ENCODE assay signal across 6 fruit fly cellular contexts in genomic region chr3L:22822544-22823175, dm6.
TF ChIP-seq lines count a peak whose summit lies in the region.

No protein-coding gene starts in this region.

- no peak for TF ChIP-seq CTCF in whole organism, embryonic (GFP tag; optimal IDR thresholded peaks at IDR 0.05; lab: Kevin White, UChicago)

TF ChIP-seq in whole organism, 6 proteins besides CTCF, POLR2A, EP300 and RAD21:
- peak; percentile 85 for TF ChIP-seq Dll (optimal IDR thresholded peaks at IDR 0.05; lab: Kevin White, UChicago)
- no peak for TF ChIP-seq psq (optimal IDR thresholded peaks at IDR 0.05; lab: Kevin White, UChicago)
- peak in 1 of 2 experiments; percentile 24 for TF ChIP-seq EcR (GFP tag; optimal IDR thresholded peaks at IDR 0.05; lab: Kevin White, UChicago)

TF ChIP-seq in whole organism, adult, 20 proteins besides CTCF, POLR2A, EP300 and RAD21 (continues in another document):
- TF ChIP-seq CG33017 (tag; optimal IDR thresholded peaks at IDR 0.05; lab: Kevin White, UChicago) (peak; percentile 97), kay (GFP tag; lab: Kevin White, UChicago; ENCODE audit: borderline replicate concordance) (peak; percentile 99), cnc (optimal IDR thresholded peaks at IDR 0.05; lab: Kevin White, UChicago) (no peak), Mnt (GFP tag; optimal IDR thresholded peaks at IDR 0.05; lab: Kevin White, UChicago) (peak; percentile 76), pad (GFP tag; optimal IDR thresholded peaks at IDR 0.05; lab: Kevin White, UChicago) (peak; percentile 61), CG5204 (GFP tag; optimal IDR thresholded peaks at IDR 0.05; lab: Kevin White, UChicago) (peak; percentile 90), CG7101 (tag; optimal IDR thresholded peaks at IDR 0.05; lab: Kevin White, UChicago) (peak; percentile 73), Crg-1 (GFP tag; optimal IDR thresholded peaks at IDR 0.05; lab: Kevin White, UChicago) (peak; percentile 66), Clk (GFP tag; optimal IDR thresholded peaks at IDR 0.05; lab: Kevin White, UChicago) (peak; percentile 91), cic (GFP tag; optimal IDR thresholded peaks at IDR 0.05; lab: Kevin White, UChicago) (peak; percentile 95), Hr96 (GFP tag; optimal IDR thresholded peaks at IDR 0.05; lab: Kevin White, UChicago) (peak; percentile 91), CG1620 (GFP tag; optimal IDR thresholded peaks at IDR 0.05; lab: Kevin White, UChicago) (peak; percentile 67), CG14711 (tag; optimal IDR thresholded peaks at IDR 0.05; lab: Kevin White, UChicago) (peak; percentile 15), bab1 (GFP tag; optimal IDR thresholded peaks at IDR 0.05; lab: Kevin White, UChicago) (peak; percentile 10), CG7045 (GFP tag; optimal IDR thresholded peaks at IDR 0.05; lab: Kevin White, UChicago) (peak; percentile 97), CG12768 (GFP tag; optimal IDR thresholded peaks at IDR 0.05; lab: Kevin White, UChicago) (peak; percentile 99), tj (GFP tag; optimal IDR thresholded peaks at IDR 0.05; lab: Kevin White, UChicago) (peak; percentile 98)

TF ChIP-seq in whole organism, embryonic, 481 proteins besides CTCF, POLR2A, EP300 and RAD21 (continues in another document):
- no peak for TF ChIP-seq tgo (GFP tag; IDR thresholded peaks at IDR 0.05; lab: Robert Waterston, UW)
- peak; percentile 15 for TF ChIP-seq CG18599 (GFP tag; optimal IDR thresholded peaks at IDR 0.05; lab: Kevin White, UChicago)
- peak; percentile 82 for TF ChIP-seq Adf1 (GFP tag; IDR thresholded peaks at IDR 0.05; lab: Robert Waterston, UW)
- no peak for TF ChIP-seq CG5953 (GFP tag; IDR thresholded peaks at IDR 0.05; lab: Robert Waterston, UW)
- TF ChIP-seq chm (GFP tag; IDR thresholded peaks at IDR 0.05; lab: Robert Waterston, UW): no peak
- no peak for TF ChIP-seq Atf-2 (GFP tag; optimal IDR thresholded peaks at IDR 0.05; lab: Kevin White, UChicago)
- no peak for TF ChIP-seq CG18764 (GFP tag; optimal IDR thresholded peaks at IDR 0.05; lab: Kevin White, UChicago)
- TF ChIP-seq Dp (GFP tag; optimal IDR thresholded peaks at IDR 0.05; lab: Kevin White, UChicago): no peak
- TF ChIP-seq GATAe (GFP tag; conservative IDR thresholded peaks at IDR 0.05; lab: Robert Waterston, UW): no peak
- no peak for TF ChIP-seq CG2712 (tag; optimal IDR thresholded peaks at IDR 0.05; lab: Kevin White, UChicago)
- no peak for TF ChIP-seq hkb (optimal IDR thresholded peaks at IDR 0.05; lab: Kevin White, UChicago)
- TF ChIP-seq hkb (GFP tag; IDR thresholded peaks at IDR 0.05; lab: Robert Waterston, UW): 0 out of 2 replicates have a peak, but pooled peaks have one; percentile 16
- TF ChIP-seq CG13894 (tag; optimal IDR thresholded peaks at IDR 0.05; lab: Kevin White, UChicago): peak; percentile 30
- TF ChIP-seq ro (GFP tag; IDR thresholded peaks at IDR 0.05; lab: Robert Waterston, UW): no peak
- TF ChIP-seq cg (GFP tag; optimal IDR thresholded peaks at IDR 0.05; lab: Kevin White, UChicago): peak; percentile 86
- TF ChIP-seq CG17802 (tag; optimal IDR thresholded peaks at IDR 0.05; lab: Kevin White, UChicago): no peak
- TF ChIP-seq btn (GFP tag; optimal IDR thresholded peaks at IDR 0.05; lab: Kevin White, UChicago): no peak
- peak; percentile 25 for TF ChIP-seq CG34376 (GFP tag; optimal IDR thresholded peaks at IDR 0.05; lab: Kevin White, UChicago)
- TF ChIP-seq CG15479 (GFP tag; optimal IDR thresholded peaks at IDR 0.05; lab: Kevin White, UChicago): no peak

TF ChIP-seq in whole organism, prepupa, 60 proteins besides CTCF, POLR2A, EP300 and RAD21 (continues in another document):
- peak; percentile 68 for TF ChIP-seq CG3032 (tag; optimal IDR thresholded peaks at IDR 0.05; lab: Kevin White, UChicago)
- TF ChIP-seq Lpt (GFP tag; optimal IDR thresholded peaks at IDR 0.05; lab: Kevin White, UChicago): peak; percentile 92
- peak; percentile 68 for TF ChIP-seq fd85E (GFP tag; optimal IDR thresholded peaks at IDR 0.05; lab: Kevin White, UChicago)
- TF ChIP-seq CG34406 (GFP tag; optimal IDR thresholded peaks at IDR 0.05; lab: Kevin White, UChicago): peak; percentile 74
- peak; percentile 74 for TF ChIP-seq OdsH (GFP tag; optimal IDR thresholded peaks at IDR 0.05; lab: Kevin White, UChicago)
- TF ChIP-seq Sox14 (GFP tag; optimal IDR thresholded peaks at IDR 0.05; lab: Kevin White, UChicago): peak; percentile 78
- TF ChIP-seq net (GFP tag; optimal IDR thresholded peaks at IDR 0.05; lab: Kevin White, UChicago): peak; percentile 89
- TF ChIP-seq Hr4 (GFP tag; optimal IDR thresholded peaks at IDR 0.05; lab: Kevin White, UChicago): peak; percentile 46
- TF ChIP-seq CG15336 (GFP tag; IDR thresholded peaks at IDR 0.05; lab: Robert Waterston, UW): peak; percentile 93
- TF ChIP-seq Ets96B (tag; optimal IDR thresholded peaks at IDR 0.05; lab: Kevin White, UChicago): peak; percentile 66
- peak; percentile 54 for TF ChIP-seq dac (GFP tag; optimal IDR thresholded peaks at IDR 0.05; lab: Kevin White, UChicago)
- peak; percentile 96 for TF ChIP-seq CG8119 (GFP tag; IDR thresholded peaks at IDR 0.05; lab: Robert Waterston, UW)
- peak; percentile 77 for TF ChIP-seq topi (GFP tag; optimal IDR thresholded peaks at IDR 0.05; lab: Kevin White, UChicago)
- peak; percentile 80 for TF ChIP-seq CG10669 (GFP tag; optimal IDR thresholded peaks at IDR 0.05; lab: Kevin White, UChicago)
- TF ChIP-seq fkh (GFP tag; optimal IDR thresholded peaks at IDR 0.05; lab: Kevin White, UChicago): peak; percentile 85
- peak; percentile 71 for TF ChIP-seq Sox102F (GFP tag; optimal IDR thresholded peaks at IDR 0.05; lab: Kevin White, UChicago)
- TF ChIP-seq CG8632 (GFP tag; optimal IDR thresholded peaks at IDR 0.05; lab: Kevin White, UChicago): peak; percentile 76
- TF ChIP-seq CG6163 (GFP tag; IDR thresholded peaks at IDR 0.05; lab: Robert Waterston, UW): peak; percentile 97
- TF ChIP-seq CG6276 (GFP tag; optimal IDR thresholded peaks at IDR 0.05; lab: Kevin White, UChicago): peak; percentile 97

TF ChIP-seq in whole organism, pupa, 21 proteins besides CTCF, POLR2A, EP300 and RAD21 (continues in another document):
- TF ChIP-seq CG17806 (tag; optimal IDR thresholded peaks at IDR 0.05; lab: Kevin White, UChicago): peak; percentile 68
- TF ChIP-seq gl (tag; optimal IDR thresholded peaks at IDR 0.05; lab: Kevin White, UChicago): peak; percentile 97
- peak; percentile 98 for TF ChIP-seq CG12605 (GFP tag; IDR thresholded peaks at IDR 0.05; lab: Robert Waterston, UW)
- TF ChIP-seq CG9948 (tag; optimal IDR thresholded peaks at IDR 0.05; lab: Kevin White, UChicago): peak; percentile 77
- peak; percentile 87 for TF ChIP-seq Pif1A (GFP tag; optimal IDR thresholded peaks at IDR 0.05; lab: Kevin White, UChicago)
- peak; percentile 94 for TF ChIP-seq fd96Ca (GFP tag; IDR thresholded peaks at IDR 0.05; lab: Robert Waterston, UW)
- TF ChIP-seq CG4496 (GFP tag; IDR thresholded peaks at IDR 0.05; lab: Robert Waterston, UW): peak; percentile 98
- TF ChIP-seq Snoo (tag; optimal IDR thresholded peaks at IDR 0.05; lab: Kevin White, UChicago): peak; percentile 87
- peak; percentile 97 for TF ChIP-seq CG13204 (GFP tag; optimal IDR thresholded peaks at IDR 0.05; lab: Kevin White, UChicago)
- TF ChIP-seq CG32121 (GFP tag; IDR thresholded peaks at IDR 0.05; lab: Robert Waterston, UW): peak; percentile 96
- TF ChIP-seq CG10348 (GFP tag; IDR thresholded peaks at IDR 0.05; lab: Robert Waterston, UW): peak; percentile 24; the same call in 1 of the 2 replicates
- peak; percentile 84 for TF ChIP-seq CG15710 (tag; optimal IDR thresholded peaks at IDR 0.05; lab: Kevin White, UChicago)
- peak; percentile 95 for TF ChIP-seq Ets98B (GFP tag; IDR thresholded peaks at IDR 0.05; lab: Robert Waterston, UW)
- TF ChIP-seq rn (GFP tag; IDR thresholded peaks at IDR 0.05; lab: Robert Waterston, UW): peak; percentile 88
- TF ChIP-seq CG14655 (GFP tag; optimal IDR thresholded peaks at IDR 0.05; lab: Kevin White, UChicago): peak; percentile 85
- TF ChIP-seq Pif1B (GFP tag; optimal IDR thresholded peaks at IDR 0.05; lab: Kevin White, UChicago): peak; percentile 76
- peak; percentile 83 for TF ChIP-seq CG8301 (tag; optimal IDR thresholded peaks at IDR 0.05; lab: Kevin White, UChicago)
- TF ChIP-seq CG34367 (tag; optimal IDR thresholded peaks at IDR 0.05; lab: Kevin White, UChicago): peak; percentile 84
- TF ChIP-seq D1 (tag; optimal IDR thresholded peaks at IDR 0.05; lab: Kevin White, UChicago): peak; percentile 77
- TF ChIP-seq CG8159 (tag; optimal IDR thresholded peaks at IDR 0.05; lab: Kevin White, UChicago): peak; percentile 82

TF ChIP-seq in whole organism, wandering third instar larva, 38 proteins besides CTCF, POLR2A, EP300 and RAD21 (continues in another document):
- TF ChIP-seq br (GFP tag; optimal IDR thresholded peaks at IDR 0.05; lab: Kevin White, UChicago) (peak; percentile 81), sage (GFP tag; optimal IDR thresholded peaks at IDR 0.05; lab: Kevin White, UChicago) (peak; percentile 88), Vsx2 (GFP tag; optimal IDR thresholded peaks at IDR 0.05; lab: Kevin White, UChicago; ENCODE audit: partially characterized antibody) (peak; percentile 89), Sp1 (GFP tag; optimal IDR thresholded peaks at IDR 0.05; lab: Kevin White, UChicago) (peak; percentile 99), Myc (optimal IDR thresholded peaks at IDR 0.05; lab: Kevin White, UChicago) (no peak), Dfd (GFP tag; optimal IDR thresholded peaks at IDR 0.05; lab: Kevin White, UChicago) (no peak), psq (GFP tag; optimal IDR thresholded peaks at IDR 0.05; lab: Kevin White, UChicago) (peak; percentile 39), rgr (GFP tag; optimal IDR thresholded peaks at IDR 0.05; lab: Kevin White, UChicago) (peak; percentile 62), Dif (GFP tag; optimal IDR thresholded peaks at IDR 0.05; lab: Kevin White, UChicago; ENCODE audit: partially characterized antibody) (peak; percentile 98), Rel (GFP tag; optimal IDR thresholded peaks at IDR 0.05; lab: Kevin White, UChicago) (peak; percentile 99), Rel (tag; optimal IDR thresholded peaks at IDR 0.05; lab: Kevin White, UChicago) (peak; percentile 79), jim (GFP tag; optimal IDR thresholded peaks at IDR 0.05; lab: Kevin White, UChicago) (peak; percentile 100), Hr78 (GFP tag; optimal IDR thresholded peaks at IDR 0.05; lab: Kevin White, UChicago) (no peak), Abd-B (GFP tag; optimal IDR thresholded peaks at IDR 0.05; lab: Kevin White, UChicago) (no peak), usp (GFP tag; optimal IDR thresholded peaks at IDR 0.05; lab: Kevin White, UChicago) (no peak), OdsH (GFP tag; optimal IDR thresholded peaks at IDR 0.05; lab: Kevin White, UChicago) (peak; percentile 65), fru (GFP tag; optimal IDR thresholded peaks at IDR 0.05; lab: Kevin White, UChicago) (peak; percentile 57), CrebA (GFP tag; optimal IDR thresholded peaks at IDR 0.05; lab: Kevin White, UChicago; ENCODE audit: borderline replicate concordance) (peak; percentile 98), GATAd (GFP tag; optimal IDR thresholded peaks at IDR 0.05; lab: Kevin White, UChicago) (no peak), dmrt93B (GFP tag; optimal IDR thresholded peaks at IDR 0.05; lab: Kevin White, UChicago) (peak; percentile 59), woc (GFP tag; optimal IDR thresholded peaks at IDR 0.05; lab: Kevin White, UChicago) (no peak), CG9705 (GFP tag; optimal IDR thresholded peaks at IDR 0.05; lab: Kevin White, UChicago) (peak; percentile 83)
